Worm (Caenorhabditis elegans): ENCODE results near the gene Y4C6B.7.

DNA sequence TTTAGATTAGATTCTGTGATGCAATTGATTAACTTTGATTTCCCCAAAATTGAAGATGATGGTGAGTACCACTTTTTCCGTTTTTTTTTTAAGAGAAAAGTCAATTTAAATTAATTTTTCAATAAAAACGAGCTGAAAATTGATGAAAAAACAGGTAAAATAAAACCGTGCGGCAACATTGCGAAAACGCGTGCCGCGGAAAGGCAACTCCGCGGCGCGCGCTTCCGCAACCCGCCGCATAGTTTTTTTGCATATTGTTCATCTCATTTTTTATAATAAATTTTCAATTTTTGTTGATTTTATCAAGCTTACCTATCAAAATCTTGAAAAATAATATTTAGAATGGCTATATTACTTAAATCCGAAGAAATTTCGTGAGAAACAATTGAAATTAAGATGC, 17.6 kb upstream of the Y4C6B.7 start:
- TF ChIP-seq hlh-30 (tag; optimal IDR thresholded peaks at IDR 0.05; ENCODE audit: insufficient read depth) (no peak), mec-3 (tag; optimal IDR thresholded peaks at IDR 0.05; ENCODE audit: borderline replicate concordance) (no peak), Y22D7AL.16 (tag; optimal IDR thresholded peaks at IDR 0.05) (no peak)

Measured in whole organism, late embryonic.